Worm (Caenorhabditis elegans) whole organism, L3 larva: ENCODE measurements around the gene srx-12.
A peak's percentile ranks its signal among the peaks of the same experiment; 100 is the strongest.

ENCODE experiments used
- egl-27 ChIP-seq: sonication (generic microtip); optimal IDR thresholded peaks from 4 replicates; lab custom pipeline; 2017; ENCODE audit warnings: missing biosample characterization, missing genetic modification reagents, missing genetic modification characterization
- nhr-11 ChIP-seq: fragments of 150-350 bp; optimal IDR thresholded peaks from 2 replicates; lab custom pipeline; 2014; ENCODE audit warnings: missing biosample characterization, missing genetic modification characterization
- nhr-23 ChIP-seq: fragments of 150-350 bp; optimal IDR thresholded peaks from 2 replicates; lab custom pipeline; 2014; ENCODE audit warnings: missing biosample characterization, missing genetic modification reagents, missing genetic modification characterization
- nhr-25 ChIP-seq: sonication (generic microtip); optimal IDR thresholded peaks from 2 replicates; lab custom pipeline; 2017; ENCODE audit warnings: missing biosample characterization, missing genetic modification characterization
- nhr-28 ChIP-seq: fragments of 150-350 bp; optimal IDR thresholded peaks from 2 replicates; lab custom pipeline; 2014; ENCODE audit warnings: missing biosample characterization, missing genetic modification characterization
- pha-4 ChIP-seq: fragments of 150-350 bp; optimal IDR thresholded peaks from 2 replicates; lab custom pipeline; 2014; ENCODE audit warnings: missing biosample characterization, missing genetic modification reagents, missing genetic modification characterization
- pqm-1 ChIP-seq: fragments of 150-350 bp; optimal IDR thresholded peaks from 2 replicates; lab custom pipeline; 2017; ENCODE audit warnings: missing biosample characterization, missing genetic modification characterization, inconsistent platforms
- ztf-11 ChIP-seq: fragments of 150-350 bp; optimal IDR thresholded peaks from 2 replicates; lab custom pipeline; 2014; ENCODE audit warnings: missing biosample characterization, missing genetic modification characterization

ce11 chrIV:1035108-1035507 lies 10.7 kb upstream of the srx-12 start:
- no peak for TF ChIP-seq pha-4 (tag; lab: Kevin White, UChicago)
- TF ChIP-seq nhr-28 (tag; lab: Kevin White, UChicago) = no peak
- TF ChIP-seq nhr-23 (tag; lab: Kevin White, UChicago) = no peak
- no peak for TF ChIP-seq nhr-11 (tag; lab: Kevin White, UChicago)
- no peak for TF ChIP-seq ztf-11 (tag; lab: Kevin White, UChicago)
- TF ChIP-seq nhr-25 = peak; percentile 12
- no peak for TF ChIP-seq egl-27 (tag; lab: Kevin White, UChicago)
- peak; percentile 67 for TF ChIP-seq pqm-1
